Fruit fly (Drosophila melanogaster) whole organism, embryonic: ENCODE measurements around the gene cac.
A peak's percentile ranks its signal among the peaks of the same experiment; 100 is the strongest.

Experiments used
- Ada2b ChIP-seq: fragments of 200-800 bp; sonication (Bioruptor generic); IDR thresholded peaks from 2 replicates; pipeline ENCODE4 v1.3.6; 2022; ENCODE audit warnings: missing biosample characterization, missing genetic modification characterization
- Adf1 ChIP-seq: fragments of 200-800 bp; sonication (Bioruptor generic); IDR thresholded peaks from 2 replicates; pipeline ENCODE4 v1.3.6; 2022; ENCODE audit warnings: missing biosample characterization, missing genetic modification characterization
- Bdp1 ChIP-seq: fragments of 200-800 bp; sonication (Bioruptor generic); optimal IDR thresholded peaks from 3 replicates; lab custom pipeline; 2016; ENCODE audit warnings: missing biosample characterization, missing genetic modification characterization
- CG10565 ChIP-seq: fragments of 200-800 bp; sonication (Bioruptor generic); optimal IDR thresholded peaks from 3 replicates; lab custom pipeline; 2016; ENCODE audit warnings: missing biosample characterization, mild to moderate bottlenecking, missing genetic modification characterization
- CG11695 ChIP-seq: fragments of 200-800 bp; sonication (Bioruptor generic); IDR thresholded peaks from 3 replicates; pipeline ENCODE4 v1.3.6; 2022; ENCODE audit warnings: missing biosample characterization, missing genetic modification characterization
- CG12659 ChIP-seq: fragments of 200-800 bp; sonication (Bioruptor generic); optimal IDR thresholded peaks from 3 replicates; lab custom pipeline; 2017; ENCODE audit warnings: mild to moderate bottlenecking, missing biosample characterization, missing genetic modification reagents, missing genetic modification characterization
- CG13123 ChIP-seq: fragments of 200-800 bp; sonication (Bioruptor generic); optimal IDR thresholded peaks from 2 replicates; lab custom pipeline; 2016; ENCODE audit warnings: missing biosample characterization, missing genetic modification characterization
- CG14667 ChIP-seq: fragments of 200-800 bp; sonication (Bioruptor generic); IDR thresholded peaks from 2 replicates; pipeline ENCODE4 v1.3.6; 2022; ENCODE audit warnings: missing biosample characterization, missing genetic modification characterization
- CG15601 ChIP-seq: fragments of 200-800 bp; sonication (Bioruptor generic); optimal IDR thresholded peaks from 3 replicates; lab custom pipeline; 2019; ENCODE audit warnings: missing biosample characterization, mild to moderate bottlenecking, missing genetic modification characterization, moderate library complexity
- CG16863 ChIP-seq: fragments of 200-800 bp; sonication (Bioruptor generic); optimal IDR thresholded peaks from 3 replicates; lab custom pipeline; 2016; ENCODE audit warnings: missing biosample characterization, missing genetic modification characterization
- CG17328 ChIP-seq: fragments of 200-800 bp; sonication (Bioruptor generic); IDR thresholded peaks from 2 replicates; pipeline ENCODE4 v1.3.6; 2022; ENCODE audit warnings: missing biosample characterization, missing genetic modification characterization
- CG18262 ChIP-seq: fragments of 200-800 bp; optimal IDR thresholded peaks from 3 replicates; lab custom pipeline; 2019; ENCODE audit warnings: missing biosample characterization, mild to moderate bottlenecking, missing genetic modification characterization, moderate library complexity
- CG30431 ChIP-seq: fragments of 200-800 bp; sonication (Bioruptor generic); optimal IDR thresholded peaks from 2 replicates; lab custom pipeline; 2017; ENCODE audit warnings: missing biosample characterization, missing genetic modification characterization
- CG32532 ChIP-seq: fragments of 200-800 bp; sonication (Bioruptor generic); IDR thresholded peaks from 2 replicates; pipeline ENCODE4 v1.3.6; 2022; ENCODE audit warnings: missing biosample characterization, missing genetic modification characterization
- CG4424 ChIP-seq: fragments of 200-800 bp; sonication (Bioruptor generic); optimal IDR thresholded peaks from 3 replicates; lab custom pipeline; 2016; ENCODE audit warnings: missing biosample characterization, missing genetic modification characterization
- Camta ChIP-seq: fragments of 200-800 bp; sonication (Bioruptor generic); optimal IDR thresholded peaks from 2 replicates; lab custom pipeline; 2016; ENCODE audit warnings: missing biosample characterization, missing genetic modification characterization
- CoRest ChIP-seq: fragments of 200-800 bp; sonication (Bioruptor generic); optimal IDR thresholded peaks from 3 replicates; lab custom pipeline; 2018; ENCODE audit warnings: missing biosample characterization, mild to moderate bottlenecking, missing genetic modification characterization, moderate library complexity
- D19A ChIP-seq: fragments of 200-800 bp; optimal IDR thresholded peaks from 3 replicates; lab custom pipeline; 2019; ENCODE audit warnings: missing biosample characterization, mild to moderate bottlenecking, missing genetic modification characterization, moderate library complexity
- Fer3 ChIP-seq: fragments of 200-800 bp; sonication (Bioruptor generic); optimal IDR thresholded peaks from 2 replicates; lab custom pipeline; 2018; ENCODE audit warnings: missing biosample characterization, mild to moderate bottlenecking, missing genetic modification characterization, moderate library complexity
- GATAe ChIP-seq: fragments of 200-800 bp; sonication (Bioruptor generic); conservative IDR thresholded peaks from 2 replicates; pipeline ENCODE4 v1.3.6; 2022; ENCODE audit warnings: missing biosample characterization, missing genetic modification characterization
- HHEX ChIP-seq: fragments of 200-800 bp; sonication (Bioruptor generic); optimal IDR thresholded peaks from 3 replicates; lab custom pipeline; 2017; ENCODE audit warnings: missing biosample characterization, mild to moderate bottlenecking, missing genetic modification characterization, missing genetic modification reagents
- Hey ChIP-seq: fragments of 200-800 bp; sonication (Bioruptor generic); optimal IDR thresholded peaks from 3 replicates; lab custom pipeline; 2018; ENCODE audit warnings: missing biosample characterization, mild to moderate bottlenecking, missing genetic modification characterization
- Jarid2 ChIP-seq: fragments of 200-800 bp; sonication (Bioruptor generic); optimal IDR thresholded peaks from 3 replicates; lab custom pipeline; 2017; ENCODE audit warnings: mild to moderate bottlenecking, missing biosample characterization, missing genetic modification reagents, missing genetic modification characterization
- Lhr ChIP-seq: fragments of 200-800 bp; sonication (Bioruptor generic); optimal IDR thresholded peaks from 3 replicates; lab custom pipeline; 2017; ENCODE audit warnings: mild to moderate bottlenecking, missing biosample characterization, missing genetic modification reagents, missing genetic modification characterization
- Lpt ChIP-seq: fragments of >200 bp; optimal IDR thresholded peaks from 2 replicates; lab custom pipeline; 2018; ENCODE audit warnings: missing biosample characterization, missing genetic modification characterization
- Opbp ChIP-seq: fragments of 200-800 bp; sonication (Bioruptor generic); IDR thresholded peaks from 3 replicates; pipeline ENCODE4 v1.3.6; 2022; ENCODE audit warnings: missing biosample characterization, missing genetic modification characterization; ENCODE audit not compliant: partially characterized antibody
- Six4 ChIP-seq: fragments of 200-800 bp; sonication (Bioruptor generic); optimal IDR thresholded peaks from 2 replicates; lab custom pipeline; 2016; ENCODE audit warnings: missing biosample characterization, missing genetic modification characterization
- Vsx1 ChIP-seq: fragments of 200-800 bp; sonication (Bioruptor generic); optimal IDR thresholded peaks from 2 replicates; lab custom pipeline; 2017; ENCODE audit warnings: missing biosample characterization, mild to moderate bottlenecking, missing genetic modification characterization, missing genetic modification reagents
- aop ChIP-seq: fragments of 200-800 bp; sonication (Bioruptor generic); IDR thresholded peaks from 2 replicates; pipeline ENCODE4 v1.3.6; 2022; ENCODE audit warnings: missing biosample characterization, missing genetic modification characterization
- chif ChIP-seq, 2 experiments: fragments of 200-800 bp; sonication (Bioruptor generic); optimal IDR thresholded peaks; 3 replicates each; lab custom pipeline; 2016; ENCODE audit warnings: missing biosample characterization in 2 of 2, missing genetic modification characterization in 2 of 2
- crp ChIP-seq, 2 experiments: fragments of 200-800 bp; sonication (Bioruptor generic); optimal IDR thresholded peaks; 2 replicates in 1 of 2; 3 replicates in 1 of 2; lab custom pipeline; 2017; ENCODE audit warnings: missing biosample characterization in 2 of 2, missing genetic modification characterization in 2 of 2, mild to moderate bottlenecking in 1 of 2, moderate library complexity in 1 of 2
- cwo ChIP-seq: fragments of 200-800 bp; sonication (Bioruptor generic); optimal IDR thresholded peaks from 3 replicates; lab custom pipeline; 2017; ENCODE audit warnings: missing biosample characterization, missing genetic modification characterization, mild to moderate bottlenecking, moderate library complexity, missing genetic modification reagents
- dati ChIP-seq: fragments of 200-800 bp; sonication (Bioruptor generic); IDR thresholded peaks from 2 replicates; pipeline ENCODE4 v1.3.6; 2022; ENCODE audit warnings: missing biosample characterization, missing genetic modification characterization
- disco-r ChIP-seq: fragments of 200-800 bp; sonication (Bioruptor generic); optimal IDR thresholded peaks from 2 replicates; lab custom pipeline; 2016; ENCODE audit warnings: missing biosample characterization, missing genetic modification characterization
- ewg ChIP-seq: fragments of 200-800 bp; sonication (Bioruptor generic); optimal IDR thresholded peaks from 3 replicates; lab custom pipeline; 2017; ENCODE audit warnings: mild to moderate bottlenecking, missing biosample characterization, missing genetic modification reagents, missing genetic modification characterization
- fd102C ChIP-seq: fragments of 200-800 bp; sonication (Bioruptor generic); optimal IDR thresholded peaks from 2 replicates; lab custom pipeline; 2018; ENCODE audit warnings: missing biosample characterization, mild to moderate bottlenecking, missing genetic modification characterization, moderate library complexity
- her ChIP-seq: fragments of 200-800 bp; sonication (Bioruptor generic); optimal IDR thresholded peaks from 2 replicates; lab custom pipeline; 2016; ENCODE audit warnings: missing biosample characterization, missing genetic modification characterization
- hth ChIP-seq: fragments of >200 bp; optimal IDR thresholded peaks from 2 replicates; lab custom pipeline; 2017; ENCODE audit warnings: inconsistent platforms
- lmd ChIP-seq: fragments of 200-800 bp; sonication (Bioruptor generic); IDR thresholded peaks from 2 replicates; pipeline ENCODE4 v1.3.6; 2022; ENCODE audit warnings: missing biosample characterization, missing genetic modification characterization
- luna ChIP-seq: fragments of 200-800 bp; sonication (Bioruptor generic); optimal IDR thresholded peaks from 2 replicates; lab custom pipeline; 2016; ENCODE audit warnings: missing biosample characterization, missing genetic modification characterization
- peb ChIP-seq: fragments of 200-800 bp; sonication (Bioruptor generic); IDR thresholded peaks from 2 replicates; pipeline ENCODE4 v1.3.6; 2022; ENCODE audit warnings: missing biosample characterization, missing genetic modification characterization
- phol ChIP-seq: fragments of 200-800 bp; sonication (Bioruptor generic); optimal IDR thresholded peaks from 3 replicates; lab custom pipeline; 2018; ENCODE audit warnings: missing biosample characterization, mild to moderate bottlenecking, missing genetic modification characterization, moderate library complexity
- pnt ChIP-seq: fragments of 200-800 bp; sonication (Bioruptor generic); optimal IDR thresholded peaks from 3 replicates; lab custom pipeline; 2016; ENCODE audit warnings: missing biosample characterization, missing genetic modification characterization
- pum ChIP-seq: fragments of 200-800 bp; sonication (Bioruptor generic); optimal IDR thresholded peaks from 2 replicates; lab custom pipeline; 2016; ENCODE audit warnings: missing biosample characterization, missing genetic modification characterization
- ro ChIP-seq: fragments of 200-800 bp; sonication (Bioruptor generic); IDR thresholded peaks from 2 replicates; pipeline ENCODE4 v1.3.6; 2022; ENCODE audit warnings: missing biosample characterization, missing genetic modification characterization
- seq ChIP-seq: fragments of 200-800 bp; sonication (Bioruptor generic); IDR thresholded peaks from 2 replicates; pipeline ENCODE4 v1.3.6; 2022; ENCODE audit warnings: missing biosample characterization, missing genetic modification characterization
- slbo ChIP-seq: fragments of 200-800 bp; sonication (Bioruptor generic); IDR thresholded peaks from 2 replicates; pipeline ENCODE4 v1.3.6; 2022; ENCODE audit warnings: missing biosample characterization, missing genetic modification characterization
- tll ChIP-seq, 2 experiments: fragments of 200-800 bp in 1 of 2; fragments of >200 bp in 1 of 2; sonication (Bioruptor generic) in 1 of 2; optimal IDR thresholded peaks; 2 replicates each; lab custom pipeline; 2017 to 2019; ENCODE audit warnings: missing biosample characterization in 2 of 2, missing genetic modification characterization in 2 of 2, mild to moderate bottlenecking in 1 of 2, moderate library complexity in 1 of 2
- twi ChIP-seq: fragments of 200-800 bp; optimal IDR thresholded peaks from 2 replicates; lab custom pipeline; 2019; ENCODE audit warnings: missing biosample characterization, mild to moderate bottlenecking, missing genetic modification characterization, moderate library complexity
- tx ChIP-seq: fragments of 200-800 bp; sonication (Bioruptor generic); optimal IDR thresholded peaks from 2 replicates; lab custom pipeline; 2016; ENCODE audit warnings: missing biosample characterization, missing genetic modification characterization
- z ChIP-seq: fragments of 200-800 bp; sonication (Bioruptor generic); IDR thresholded peaks from 3 replicates; pipeline ENCODE4 v1.3.6; 2022; ENCODE audit warnings: missing biosample characterization, missing genetic modification characterization

cac gene

DNA sequence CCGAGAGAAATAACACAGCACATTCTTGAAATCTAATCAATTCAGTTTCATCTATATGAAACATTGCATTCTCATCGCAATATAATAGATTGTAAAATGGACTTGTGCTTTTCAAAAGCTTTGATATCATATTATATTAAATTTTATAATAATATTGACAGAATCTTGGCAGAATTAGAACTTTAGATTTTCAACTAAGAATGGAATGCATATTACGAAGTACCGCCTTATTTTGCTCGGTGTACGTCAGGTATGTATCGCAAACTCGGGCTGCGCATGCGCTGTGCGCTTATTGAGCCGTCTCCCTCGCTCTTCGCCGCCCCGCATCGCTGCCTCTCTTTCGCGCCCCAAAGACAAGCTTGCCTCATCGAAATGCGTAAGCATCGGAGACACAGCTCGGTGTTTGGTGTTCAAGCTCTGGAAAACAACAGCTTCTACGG, 69.7 kb downstream of the cac start (continued):
- peak; percentile 74 for TF ChIP-seq slbo (GFP tag; lab: Robert Waterston, UW)
- TF ChIP-seq CG17328: peak; percentile 78
- TF ChIP-seq CG15601 (tag; lab: Kevin White, UChicago): peak; percentile 87
- TF ChIP-seq CoRest (tag; lab: Kevin White, UChicago): peak; percentile 95
- TF ChIP-seq Adf1 (GFP tag; lab: Robert Waterston, UW): peak; percentile 44; the same call in 1 of the 2 replicates
- TF ChIP-seq D19A (tag; lab: Kevin White, UChicago): peak; percentile 90
- no peak for TF ChIP-seq Bdp1 (GFP tag; lab: Kevin White, UChicago)
- TF ChIP-seq Hey (tag; lab: Kevin White, UChicago): peak; percentile 35
- no peak for TF ChIP-seq dati (GFP tag; lab: Robert Waterston, UW)
- no peak for TF ChIP-seq Lpt (GFP tag; lab: Kevin White, UChicago)
- peak; percentile 37 for TF ChIP-seq pum
- TF ChIP-seq her (GFP tag; lab: Kevin White, UChicago): no peak
- TF ChIP-seq disco-r (GFP tag; lab: Kevin White, UChicago): no peak
- TF ChIP-seq twi: peak; percentile 83
- peak; percentile 90 for TF ChIP-seq lmd (GFP tag; lab: Robert Waterston, UW)
- TF ChIP-seq crp (GFP tag; optimal IDR thresholded peaks at IDR 0.05; lab: Kevin White, UChicago): peak in 1 of 2 experiments; percentile 40
- TF ChIP-seq Camta (GFP tag; lab: Kevin White, UChicago): no peak
- TF ChIP-seq CG32532 (GFP tag; lab: Robert Waterston, UW): peak; percentile 89
- peak; percentile 91 for TF ChIP-seq CG12659 (GFP tag; lab: Kevin White, UChicago)
- peak; percentile 2 for TF ChIP-seq CG13123 (GFP tag; lab: Kevin White, UChicago)
- TF ChIP-seq Six4: peak; percentile 62
- peak; percentile 91 for TF ChIP-seq CG11695 (GFP tag; lab: Robert Waterston, UW)
- TF ChIP-seq fd102C (GFP tag; lab: Kevin White, UChicago): peak; percentile 54
- TF ChIP-seq CG30431 (GFP tag; lab: Kevin White, UChicago): peak; percentile 79
- TF ChIP-seq GATAe (GFP tag; lab: Robert Waterston, UW): peak; percentile 47
- peak; percentile 93 for TF ChIP-seq phol
- peak; percentile 86 for TF ChIP-seq ewg (GFP tag; lab: Kevin White, UChicago)
- 0 out of 2 replicates have a peak, but pooled peaks have one; percentile 46 for TF ChIP-seq aop (GFP tag; lab: Robert Waterston, UW)
- TF ChIP-seq Vsx1 (GFP tag; lab: Kevin White, UChicago): peak; percentile 76
- TF ChIP-seq ro: peak; percentile 78
- TF ChIP-seq pnt (GFP tag; lab: Kevin White, UChicago): peak; percentile 16
- peak; percentile 71 for TF ChIP-seq Jarid2 (GFP tag; lab: Kevin White, UChicago)
- TF ChIP-seq Opbp (GFP tag; lab: Robert Waterston, UW): no peak
- TF ChIP-seq tll (GFP tag; optimal IDR thresholded peaks at IDR 0.05; lab: Kevin White, UChicago): peak in 1 of 2 experiments; percentile 38
- TF ChIP-seq luna: no peak
- TF ChIP-seq hth (lab: Kevin White, UChicago): no peak
- no peak for TF ChIP-seq tx (GFP tag; lab: Kevin White, UChicago)
- peak; percentile 84 for TF ChIP-seq seq (GFP tag; lab: Robert Waterston, UW)
- TF ChIP-seq HHEX (GFP tag; lab: Kevin White, UChicago): peak; percentile 86
- peak in 1 of 2 experiments; percentile 3 for TF ChIP-seq chif (GFP tag; optimal IDR thresholded peaks at IDR 0.05; lab: Kevin White, UChicago)
- TF ChIP-seq CG10565: no peak
- TF ChIP-seq CG16863 (GFP tag; lab: Kevin White, UChicago): no peak
- TF ChIP-seq CG14667 (GFP tag; lab: Robert Waterston, UW): peak; percentile 78
- TF ChIP-seq peb (GFP tag; lab: Robert Waterston, UW): peak; percentile 64
- no peak for TF ChIP-seq z (GFP tag; lab: Robert Waterston, UW)
- TF ChIP-seq Ada2b: peak; percentile 74
- peak; percentile 77 for TF ChIP-seq cwo (GFP tag; lab: Kevin White, UChicago)
- TF ChIP-seq Fer3 (tag; lab: Kevin White, UChicago): peak; percentile 86
- TF ChIP-seq CG4424: peak; percentile 85
- peak; percentile 96 for TF ChIP-seq CG18262 (tag; lab: Kevin White, UChicago)
- TF ChIP-seq Lhr (GFP tag; lab: Kevin White, UChicago): peak; percentile 63
